Fruit fly (Drosophila melanogaster) S2 (cell line): Measurements from ENCODE around the gene Glys.

Experiments used
- CG8478 ChIP-seq: fragments of >200 bp; optimal IDR thresholded peaks from 2 replicates; lab custom pipeline; 2018
- CTCF ChIP-seq, 2 experiments: fragments of >200 bp; optimal IDR thresholded peaks; 2 replicates each; lab custom pipeline; 2018

Glys gene

DNA sequence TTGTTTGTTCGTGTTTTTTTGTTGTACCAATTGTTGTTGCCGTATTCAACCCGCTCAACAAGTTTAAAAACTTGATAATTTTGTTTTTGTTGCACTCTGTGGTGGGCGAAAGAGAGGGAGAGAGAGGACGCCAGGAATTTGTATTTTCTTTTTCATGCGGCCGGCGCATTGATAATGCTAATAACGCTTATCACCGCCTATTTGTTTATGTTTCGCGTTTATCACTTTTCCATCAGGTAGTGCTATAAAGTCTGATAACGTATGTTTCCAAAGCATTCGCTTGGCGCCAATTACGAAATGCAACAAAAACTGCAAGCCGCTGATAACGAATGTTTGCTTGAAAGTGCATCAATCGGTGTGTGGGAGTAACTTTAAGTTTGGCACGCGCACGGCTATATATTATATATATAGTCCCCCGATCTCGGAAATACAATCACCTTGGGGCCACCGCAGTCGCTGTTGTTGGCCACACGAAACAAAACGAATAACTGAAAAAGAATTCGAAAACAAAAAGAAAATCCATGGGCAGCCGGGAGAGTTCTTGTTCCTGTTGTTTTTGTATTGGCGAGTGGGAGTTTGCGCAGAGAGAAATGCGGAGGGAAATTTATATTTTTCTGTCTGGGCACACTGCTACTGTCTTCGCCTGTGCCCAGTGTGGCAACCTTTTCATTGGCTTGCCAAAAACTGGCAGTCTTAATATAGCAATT lies at the start of gene Glys:
Gene Glys (minus strand): TSS at position 494 of the 707 bp plus-strand sequence.
- TF ChIP-seq CG8478 (lab: Kevin White, UChicago) (no peak), CTCF (optimal IDR thresholded peaks at IDR 0.05; lab: Kevin White, UChicago) (peak in 1 of 2 experiments; percentile 39)

DNA sequence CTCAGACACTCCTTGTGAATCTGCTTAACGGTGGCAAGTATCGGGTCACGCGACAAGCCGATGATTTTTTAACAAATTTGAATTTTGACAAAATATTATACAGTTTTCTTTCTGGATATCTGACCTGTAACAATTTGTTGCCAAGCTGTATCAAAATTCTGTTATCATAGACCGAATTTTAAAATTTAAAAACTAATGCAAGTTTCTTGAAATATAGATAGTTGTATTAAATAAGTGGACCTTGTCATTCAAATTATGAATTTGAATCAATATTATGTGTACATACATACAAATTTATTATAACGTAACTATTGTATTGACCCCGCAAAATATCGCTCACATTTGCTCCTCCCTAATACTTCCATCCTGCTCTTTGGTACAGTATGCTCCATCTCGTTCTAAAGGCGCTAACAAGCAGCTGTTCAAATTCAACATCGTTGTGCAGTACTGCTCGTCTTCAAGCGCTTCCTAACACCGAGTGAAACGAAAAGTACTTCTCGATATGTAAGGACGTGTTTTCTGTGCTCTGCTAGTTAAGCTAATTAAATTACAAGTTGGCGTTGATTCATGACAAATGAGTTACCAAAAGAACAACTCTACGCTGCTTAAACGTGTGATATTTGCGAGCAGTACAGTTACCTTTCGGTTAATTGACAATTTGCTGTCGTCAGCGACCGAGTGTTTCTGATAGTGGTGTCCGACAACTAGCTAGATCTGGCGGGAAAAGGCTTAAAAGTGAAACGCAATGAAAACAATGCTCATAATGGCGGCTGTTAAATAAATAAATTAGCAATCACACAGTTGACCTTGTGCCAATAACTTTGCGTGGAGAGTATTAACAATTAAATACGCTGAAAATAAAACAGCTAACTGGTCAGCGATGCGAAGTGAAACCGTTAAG lies 49.1 kb upstream of the Glys start, which contains the start of the genes Kpc1 and CG42542:
Gene Kpc1 (minus strand): TSS at position 77 of the 901 bp plus-strand sequence.
Gene CG42542 (plus strand): TSS at position 465 of the 901 bp plus-strand sequence.
- TF ChIP-seq CG8478 (lab: Kevin White, UChicago), result no peak
- TF ChIP-seq CTCF (optimal IDR thresholded peaks at IDR 0.05; lab: Kevin White, UChicago), result no peak

DNA sequence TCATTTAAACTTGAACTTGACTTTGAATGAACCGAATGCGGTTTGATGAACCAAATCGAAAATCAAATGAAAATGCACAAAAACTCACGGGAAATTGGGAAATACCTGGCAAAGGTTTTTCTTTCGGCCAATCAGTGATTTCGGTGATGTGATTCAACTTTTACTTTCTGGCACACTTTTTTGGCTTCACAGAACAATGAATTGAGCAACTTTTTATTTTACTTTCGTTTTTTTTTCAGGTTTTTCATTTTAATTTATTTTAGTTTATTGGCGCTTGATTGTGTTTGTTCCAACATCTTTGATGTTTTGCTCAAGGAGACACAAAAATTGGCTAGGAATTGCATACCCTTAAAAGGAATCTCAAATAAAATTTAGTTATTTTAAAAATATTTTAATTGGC lies 34.1 kb upstream of the Glys start, which contains the start of gene Mf:
Gene Mf (minus strand): TSS at position 44 of the 400 bp plus-strand sequence.
- no peak for TF ChIP-seq CG8478 (lab: Kevin White, UChicago)
- no peak for TF ChIP-seq CTCF (optimal IDR thresholded peaks at IDR 0.05; lab: Kevin White, UChicago)

DNA sequence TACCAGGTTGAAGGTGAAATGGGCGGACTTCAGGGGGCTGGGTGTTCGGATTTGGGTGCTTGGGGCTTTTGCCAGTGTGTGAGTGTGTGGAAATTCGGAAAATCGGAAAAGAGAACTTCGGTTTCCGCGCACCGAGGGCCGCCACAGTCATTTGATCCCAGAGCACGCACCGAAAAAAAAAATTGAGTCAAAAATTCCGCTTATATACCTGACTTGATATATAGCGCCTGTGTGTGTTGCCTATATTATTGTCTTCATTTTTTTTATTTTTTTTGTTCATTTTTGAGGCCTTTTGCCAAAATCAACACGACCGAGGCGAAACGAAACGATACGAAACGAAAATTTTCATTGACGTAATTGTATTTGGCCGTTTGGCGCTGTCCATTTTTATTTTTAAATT lies 29.9 kb upstream of the Glys start:
- no peak for TF ChIP-seq CTCF (optimal IDR thresholded peaks at IDR 0.05; lab: Kevin White, UChicago)
- TF ChIP-seq CG8478 (lab: Kevin White, UChicago), result no peak

DNA sequence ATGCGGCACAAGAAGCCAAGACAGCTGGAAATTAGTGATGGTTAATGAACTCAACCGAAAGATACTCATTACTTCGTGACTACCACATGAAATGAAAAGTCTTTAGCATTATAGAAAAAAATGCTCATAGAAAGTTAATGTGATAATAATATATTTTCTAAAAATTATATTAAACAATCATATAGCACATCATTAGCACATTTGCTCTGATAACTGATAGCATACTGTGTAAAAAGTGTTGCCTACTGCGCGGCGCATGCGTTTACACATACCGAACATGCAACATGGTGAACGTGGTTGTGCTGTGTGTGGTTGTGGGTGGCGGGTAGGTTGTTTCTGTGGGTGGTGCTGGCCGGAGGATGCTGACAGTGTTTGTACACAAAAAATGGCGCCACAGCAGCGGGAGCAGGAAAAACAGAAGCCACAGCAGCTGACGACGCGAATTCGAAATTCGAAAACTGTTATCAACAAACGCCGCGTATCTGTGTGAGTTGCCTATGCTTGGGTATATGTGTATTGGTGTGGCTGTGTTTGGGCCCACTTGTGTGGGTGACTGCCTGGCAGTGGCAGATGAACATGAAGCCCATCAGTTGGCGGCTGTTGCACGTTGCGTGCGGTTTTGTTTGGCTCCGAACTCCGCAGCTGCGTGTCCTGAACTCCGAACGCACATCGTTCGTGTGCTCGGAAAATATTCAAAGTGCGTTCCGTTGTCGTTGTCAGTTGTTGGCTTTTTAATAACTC lies 2.6 kb upstream of the Glys start, which contains the start of gene Gyc88E:
Gene Gyc88E (plus strand): TSS at position 604 of the 741 bp plus-strand sequence.
- no peak for TF ChIP-seq CTCF (optimal IDR thresholded peaks at IDR 0.05; lab: Kevin White, UChicago)
- TF ChIP-seq CG8478 (lab: Kevin White, UChicago), result no peak

DNA sequence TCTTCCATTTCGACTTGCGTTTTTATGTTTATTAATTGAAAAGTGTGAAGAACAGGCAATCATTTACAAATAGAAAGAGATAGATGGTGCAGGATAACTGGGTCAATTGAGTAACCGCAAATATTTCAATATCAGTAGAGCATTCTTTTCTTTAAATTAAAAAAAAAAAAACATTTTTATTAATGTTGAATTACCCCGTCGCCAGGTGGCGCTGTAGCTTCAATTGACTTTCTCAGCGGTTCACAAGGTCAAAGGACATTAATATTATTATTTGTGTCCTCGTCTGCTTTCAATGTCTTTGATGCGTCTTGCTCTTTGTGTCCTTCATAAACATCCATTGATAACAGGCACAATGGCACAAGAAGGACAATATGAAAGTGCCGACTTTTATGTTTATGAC lies 1.2 kb upstream of the Glys start:
- TF ChIP-seq CTCF (optimal IDR thresholded peaks at IDR 0.05; lab: Kevin White, UChicago) (peak; percentile 36 to 66), CG8478 (lab: Kevin White, UChicago) (no peak)

DNA sequence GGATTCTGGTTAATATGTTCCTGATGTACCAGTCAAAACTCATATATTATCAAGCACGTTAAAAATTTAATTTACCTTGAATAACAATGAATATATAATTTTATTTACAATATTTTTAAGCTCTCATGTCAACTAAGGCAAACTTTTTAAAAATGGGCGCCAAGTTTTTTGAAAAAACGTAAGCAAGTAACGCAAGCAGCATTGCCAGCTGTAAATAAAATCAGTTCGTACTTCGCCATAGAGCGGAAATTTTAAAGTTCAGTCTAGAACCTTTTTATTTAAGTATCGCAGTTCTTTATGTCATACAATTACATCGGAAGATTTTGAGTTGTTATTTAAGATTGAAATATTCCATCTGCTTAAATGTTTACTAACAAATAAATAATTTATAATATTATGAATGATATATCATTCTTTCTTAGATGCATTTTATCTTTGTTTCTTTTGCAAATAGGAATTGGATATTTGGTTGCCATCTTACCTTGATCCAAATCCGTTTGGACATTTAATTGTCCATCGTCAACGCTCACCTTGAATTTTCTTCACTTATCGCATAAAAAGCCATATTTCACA lies 627 bp upstream of the Glys start:
- TF ChIP-seq CTCF (optimal IDR thresholded peaks at IDR 0.05; lab: Kevin White, UChicago), result no peak
- no peak for TF ChIP-seq CG8478 (lab: Kevin White, UChicago)

DNA sequence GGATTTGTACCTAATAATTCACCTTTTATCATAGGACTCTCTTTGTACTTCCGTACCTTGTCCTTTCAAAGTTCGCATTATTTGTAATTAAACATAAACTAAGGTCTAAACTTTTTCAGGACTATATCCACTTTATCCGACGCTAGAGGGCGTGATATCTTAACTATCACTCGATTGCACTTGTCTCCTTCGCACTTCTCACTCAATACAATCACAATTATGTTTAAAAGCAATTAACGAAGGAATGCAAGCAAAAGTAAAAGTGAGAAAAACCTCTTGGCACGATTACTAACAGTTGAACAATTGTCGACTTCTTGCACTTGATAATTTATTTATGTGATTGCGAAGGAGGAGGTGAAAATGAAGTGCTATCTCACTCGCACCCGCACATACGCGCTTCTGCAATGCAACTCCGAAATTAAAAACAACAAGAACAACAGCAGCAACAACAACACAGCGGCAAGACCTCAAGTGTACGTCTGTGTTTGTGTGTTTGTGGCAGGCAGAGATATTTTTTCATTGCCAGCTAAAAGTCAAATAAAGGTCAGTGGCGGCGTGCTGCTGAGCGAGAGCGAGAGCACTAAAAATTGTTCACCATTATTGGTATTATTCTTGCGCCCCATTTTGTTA lies 808 bp downstream of the Glys start:
- peak; percentile 73 to 74 for TF ChIP-seq CTCF (optimal IDR thresholded peaks at IDR 0.05; lab: Kevin White, UChicago)
- peak; percentile 14 for TF ChIP-seq CG8478 (lab: Kevin White, UChicago)

DNA sequence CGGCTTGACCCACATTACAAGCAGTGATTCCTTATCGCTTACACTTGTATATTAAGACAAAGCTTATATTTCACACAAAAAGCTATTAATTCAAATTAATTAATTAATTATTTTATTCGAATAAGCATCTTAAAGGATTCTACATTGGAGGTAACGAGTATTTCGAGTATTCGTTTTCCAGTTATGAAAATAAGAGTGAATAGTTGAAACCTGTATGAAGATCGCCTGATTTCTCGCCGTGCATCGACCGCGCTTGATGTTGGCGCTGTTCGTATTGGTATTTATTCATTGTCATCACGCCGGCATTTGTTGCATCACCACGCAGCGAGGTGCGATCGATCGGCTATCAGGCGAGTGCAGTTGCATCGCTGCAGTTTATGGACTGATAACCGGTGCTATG lies 1.8 kb downstream of the Glys start:
- TF ChIP-seq CG8478 (lab: Kevin White, UChicago), result no peak
- no peak for TF ChIP-seq CTCF (optimal IDR thresholded peaks at IDR 0.05; lab: Kevin White, UChicago)

DNA sequence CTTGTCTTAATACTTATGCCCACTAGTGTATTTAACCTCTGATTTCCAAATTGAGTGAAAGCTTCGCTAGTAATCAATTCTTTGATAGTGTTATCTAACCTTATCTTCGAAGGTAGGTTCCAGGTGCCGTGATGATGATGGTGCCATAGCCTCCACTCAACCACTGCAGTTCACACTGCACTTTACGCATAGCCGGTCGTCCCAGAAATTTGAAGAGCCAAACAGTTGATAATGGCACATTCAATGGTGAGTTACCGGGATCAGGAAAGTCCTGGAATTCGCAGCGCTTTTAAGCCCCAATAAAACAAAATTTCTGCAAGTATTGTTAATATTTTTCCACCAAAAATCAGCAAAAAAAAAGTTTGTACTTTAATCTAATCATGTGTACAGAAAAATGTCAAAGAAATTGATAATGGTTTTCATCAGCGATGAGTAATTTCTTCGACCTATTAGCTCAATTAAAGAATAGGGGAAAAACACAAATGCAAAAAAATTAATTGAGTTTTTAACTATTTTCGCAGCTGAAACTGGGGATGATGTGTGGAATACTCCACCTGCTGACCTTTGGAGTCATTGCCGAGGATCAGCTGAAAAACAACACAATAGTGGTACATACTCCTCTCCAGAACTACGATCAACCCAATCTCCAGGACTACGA lies 7.4 kb downstream of the Glys start, which contains the start of gene CG3987:
Gene CG3987 (plus strand): TSS at position 143 of the 658 bp plus-strand sequence.
- TF ChIP-seq CG8478 (lab: Kevin White, UChicago), result no peak
- no peak for TF ChIP-seq CTCF (optimal IDR thresholded peaks at IDR 0.05; lab: Kevin White, UChicago)

DNA sequence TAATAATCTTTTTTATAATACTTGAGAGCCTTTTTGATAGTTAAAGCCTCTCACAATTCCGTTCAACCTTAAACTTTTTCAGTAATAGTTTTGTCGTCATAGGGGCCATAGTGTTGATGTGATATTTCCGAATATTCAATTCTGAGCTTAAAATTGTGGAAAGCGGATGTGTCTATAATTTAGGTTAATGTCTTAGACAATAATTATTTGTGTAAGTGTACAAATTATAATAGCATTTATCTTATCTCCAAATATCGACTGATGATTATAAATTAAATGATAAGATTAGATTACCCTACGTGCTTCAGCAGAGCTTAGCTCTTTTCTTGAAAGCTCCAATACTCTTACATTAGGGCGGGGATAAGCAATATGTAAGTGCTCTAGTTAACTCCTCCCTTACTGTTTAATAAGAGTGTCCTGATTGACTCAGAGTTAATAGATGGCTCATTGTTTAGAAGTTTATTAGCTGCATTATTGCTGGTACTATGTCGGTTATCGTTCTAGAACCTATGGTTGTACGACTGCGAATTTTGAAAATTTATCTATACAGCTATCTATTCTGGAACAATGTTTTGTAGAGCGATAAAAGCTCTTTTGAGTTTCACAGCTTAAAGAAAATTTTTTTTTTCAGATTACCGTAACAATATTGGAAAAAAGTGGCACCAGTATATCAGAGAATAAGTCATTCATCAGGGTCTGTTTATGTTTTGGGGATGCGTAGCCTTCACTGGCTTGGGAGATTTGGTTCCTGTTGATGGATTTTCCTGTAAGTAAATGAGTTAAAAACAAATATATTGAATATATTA lies 8.1 kb downstream of the Glys start:
- no peak for TF ChIP-seq CTCF (optimal IDR thresholded peaks at IDR 0.05; lab: Kevin White, UChicago)

DNA sequence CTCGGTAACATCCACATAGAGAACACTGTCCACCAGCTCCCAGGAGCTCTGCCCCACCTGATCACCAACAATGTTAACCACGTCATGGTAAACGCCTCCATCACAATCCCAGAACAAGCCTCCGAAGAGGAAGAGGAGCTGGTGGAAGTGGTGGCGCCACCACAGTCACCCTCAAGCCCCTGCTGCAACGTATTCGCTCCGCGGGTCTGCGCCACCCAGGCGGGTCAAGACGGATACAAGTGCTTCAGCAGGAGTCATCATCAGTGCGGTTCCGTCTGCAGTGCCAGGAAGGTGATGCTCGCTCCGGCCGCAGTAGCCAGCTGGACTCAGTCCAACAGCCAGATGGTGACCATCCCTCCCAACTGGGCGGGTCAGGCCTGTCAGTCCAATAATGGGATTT lies 9.1 kb downstream of the Glys start:
- TF ChIP-seq CTCF (optimal IDR thresholded peaks at IDR 0.05; lab: Kevin White, UChicago), result no peak
- TF ChIP-seq CG8478 (lab: Kevin White, UChicago), result no peak
